Fruit fly (Drosophila melanogaster) whole organism, prepupa: ENCODE results near the gene CG14434.

Experiments used
- CG8319 ChIP-seq: fragments of 200-800 bp; sonication (Bioruptor generic); optimal IDR thresholded peaks from 3 replicates; lab custom pipeline; 2016; ENCODE audit warnings: missing biosample characterization, missing genetic modification characterization
- Lpt ChIP-seq: fragments of 200-800 bp; sonication (Bioruptor generic); optimal IDR thresholded peaks from 3 replicates; lab custom pipeline; 2016; ENCODE audit warnings: missing biosample characterization, missing genetic modification characterization
- Sox15 ChIP-seq: fragments of 200-800 bp; sonication (Bioruptor generic); optimal IDR thresholded peaks from 3 replicates; lab custom pipeline; 2016; ENCODE audit warnings: missing biosample characterization, missing genetic modification characterization

DNA sequence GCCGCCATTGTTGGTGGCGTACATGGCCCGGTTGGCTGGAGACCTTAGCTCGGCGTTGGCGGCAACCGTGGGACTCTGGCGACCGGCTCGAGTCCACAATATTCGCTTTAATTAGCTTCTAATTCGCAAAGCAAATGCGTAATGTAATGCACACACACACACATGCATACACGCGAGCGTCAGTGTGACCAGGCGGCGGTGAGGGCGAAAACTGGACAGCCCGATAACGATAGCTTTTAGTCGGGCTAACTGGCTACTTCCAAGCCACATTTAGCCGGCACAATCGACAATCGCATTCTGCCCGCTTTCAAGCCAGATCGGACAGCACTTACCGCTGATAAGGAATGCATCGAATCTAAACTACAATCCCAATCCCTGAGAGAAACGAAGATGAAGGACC lies 46.3 kb downstream of the CG14434 start, which contains the start of the genes Nf-YC and xit:
- TF ChIP-seq Lpt (no peak), CG8319 (no peak), Sox15 (no peak)
